Worm (Caenorhabditis elegans): Measurements from ENCODE around the gene dap-3.

DNA sequence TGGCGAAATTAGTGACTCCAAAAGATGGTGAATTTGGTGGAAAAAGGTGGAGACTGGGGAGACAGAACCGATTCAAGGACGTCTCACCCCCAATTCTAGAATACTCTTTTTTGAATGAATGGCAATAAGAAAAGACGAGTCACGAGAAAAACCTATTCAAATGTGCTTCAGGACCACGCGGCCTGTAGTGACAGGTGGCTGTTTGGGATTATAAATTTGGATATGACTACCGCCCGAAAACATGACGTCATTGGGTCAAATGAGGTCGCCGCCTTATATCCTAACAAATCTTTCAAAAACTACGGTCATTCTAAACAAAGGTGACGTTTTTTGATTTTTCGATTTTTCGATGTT, 26.9 kb upstream of the dap-3 start:
- TF ChIP-seq ama-1 (optimal IDR thresholded peaks at IDR 0.05): no peak
- TF ChIP-seq ama-1 (GFP tag; optimal IDR thresholded peaks at IDR 0.05): no peak
- TF ChIP-seq nfya-1 (tag; optimal IDR thresholded peaks at IDR 0.05; ENCODE audit: borderline replicate concordance, insufficient read depth): no peak
- no peak for TF ChIP-seq nhr-27 (tag; optimal IDR thresholded peaks at IDR 0.05)
- TF ChIP-seq T26A5.8 (tag; optimal IDR thresholded peaks at IDR 0.05): no peak
- TF ChIP-seq Y53F4B.3 (GFP tag; IDR thresholded peaks at IDR 0.05): no peak
- no peak for TF ChIP-seq K11D2.4 (GFP tag; IDR thresholded peaks at IDR 0.05)
- no peak for TF ChIP-seq F49E8.2 (tag; optimal IDR thresholded peaks at IDR 0.05; ENCODE audit: insufficient read depth)
- TF ChIP-seq lin-54 (GFP tag; optimal IDR thresholded peaks at IDR 0.05): no peak
- no peak for TF ChIP-seq bed-2 (GFP tag; IDR thresholded peaks at IDR 0.05)
- TF ChIP-seq zfh-2 (GFP tag; conservative IDR thresholded peaks at IDR 0.05): no peak
- TF ChIP-seq cebp-2 (GFP tag; IDR thresholded peaks at IDR 0.05): no peak
